Worm (Caenorhabditis elegans): ENCODE data around the gene F13D12.10.

ce11 chrII:11726470-11727106, 13.0 kb downstream of the F13D12.10 start, which contains the start of gene F13D12.5:
- TF ChIP-seq tbx-37 (GFP tag; conservative IDR thresholded peaks at IDR 0.05) = no peak
- no peak for TF ChIP-seq pes-1 (GFP tag; IDR thresholded peaks at IDR 0.05)
- no peak for TF ChIP-seq ama-1 (optimal IDR thresholded peaks at IDR 0.05)

All from whole organism, early embryonic.